Fruit fly (Drosophila melanogaster) whole organism, wandering third instar larva: Measurements from ENCODE around the gene Cox11.

Source experiments
- CrebA ChIP-seq: fragments of 200-800 bp; sonication (Bioruptor generic); optimal IDR thresholded peaks from 2 replicates; lab custom pipeline; 2016; ENCODE audit warnings: missing biosample characterization, mild to moderate bottlenecking, missing genetic modification characterization, borderline replicate concordance
- GATAd ChIP-seq: sonication (Bioruptor generic); optimal IDR thresholded peaks from 2 replicates; lab custom pipeline; 2016; ENCODE audit warnings: missing biosample characterization, missing genetic modification characterization
- HLH106 ChIP-seq: fragments of 200-800 bp; optimal IDR thresholded peaks from 3 replicates; lab custom pipeline; 2019; ENCODE audit warnings: missing biosample characterization, mild to moderate bottlenecking, missing genetic modification characterization, moderate library complexity
- Hnf4 ChIP-seq: fragments of 200-800 bp; sonication (Bioruptor generic); optimal IDR thresholded peaks from 2 replicates; lab custom pipeline; 2016; ENCODE audit warnings: missing biosample characterization, mild to moderate bottlenecking, missing genetic modification characterization
- Mio ChIP-seq: sonication (Bioruptor generic); optimal IDR thresholded peaks from 2 replicates; lab custom pipeline; 2016; ENCODE audit warnings: missing biosample characterization, missing genetic modification characterization
- OdsH ChIP-seq: fragments of 200-800 bp; sonication (Bioruptor generic); optimal IDR thresholded peaks from 2 replicates; lab custom pipeline; 2016; ENCODE audit warnings: missing biosample characterization, mild to moderate bottlenecking, missing genetic modification characterization
- br ChIP-seq: fragments of 200-800 bp; sonication (Bioruptor generic); optimal IDR thresholded peaks from 2 replicates; lab custom pipeline; 2016; ENCODE audit warnings: missing biosample characterization, missing genetic modification characterization
- brk ChIP-seq: fragments of 200-800 bp; sonication (Bioruptor generic); optimal IDR thresholded peaks from 2 replicates; lab custom pipeline; 2016; ENCODE audit warnings: missing biosample characterization, mild to moderate bottlenecking, missing genetic modification characterization
- dl ChIP-seq, 2 experiments: fragments of 175-275, 200-275 bp in 1 of 2; fragments of 200-275 bp in 1 of 2; sonication (Bioruptor generic); optimal IDR thresholded peaks; lab custom pipeline; 2018; ENCODE audit warnings: mild to moderate bottlenecking in 2 of 2, missing biosample characterization in 2 of 2, missing genetic modification characterization in 2 of 2, moderate library complexity in 2 of 2; ENCODE audit not compliant: partially characterized antibody in 2 of 2, insufficient read depth in 1 of 2
- dmrt93B ChIP-seq: fragments of 200-800 bp; sonication (Bioruptor generic); optimal IDR thresholded peaks from 2 replicates; lab custom pipeline; 2018; ENCODE audit warnings: missing biosample characterization, mild to moderate bottlenecking, missing genetic modification characterization
- h ChIP-seq: fragments of 200-800 bp; sonication (Bioruptor generic); optimal IDR thresholded peaks from 3 replicates; lab custom pipeline; 2016; ENCODE audit warnings: missing biosample characterization, mild to moderate bottlenecking, missing genetic modification characterization
- pan ChIP-seq: fragments of >200 bp; optimal IDR thresholded peaks from 2 replicates; lab custom pipeline; 2017

- TF ChIP-seq h (GFP tag; lab: Kevin White, UChicago) = no peak
- no peak for TF ChIP-seq dl (GFP tag; optimal IDR thresholded peaks at IDR 0.05; lab: Kevin White, UChicago; ENCODE audit: insufficient read depth in 1 of 2, partially characterized antibody in 2 of 2)
- TF ChIP-seq CrebA = no peak
- no peak for TF ChIP-seq brk (GFP tag; lab: Kevin White, UChicago)
- TF ChIP-seq pan (lab: Kevin White, UChicago) = no peak
- TF ChIP-seq OdsH (GFP tag; lab: Kevin White, UChicago) = no peak
- TF ChIP-seq Mio = no peak
- no peak for TF ChIP-seq Hnf4 (GFP tag; lab: Kevin White, UChicago)
- no peak for TF ChIP-seq dmrt93B (GFP tag; lab: Kevin White, UChicago)
- no peak for TF ChIP-seq br (GFP tag; lab: Kevin White, UChicago)
- no peak for TF ChIP-seq HLH106
- TF ChIP-seq GATAd = no peak
Observed at dm6 chr2L:5553750-5554149, 27.0 kb downstream of the Cox11 start, which contains the start of the genes CG14013 and CG14017.
